Worm (Caenorhabditis elegans): ENCODE data around the gene mec-5.

ce11 chrX:15912841-15913240 is 31.0 kb upstream of the mec-5 start:
- TF ChIP-seq ama-1 (optimal IDR thresholded peaks at IDR 0.05) (no peak), ceh-82 (tag; optimal IDR thresholded peaks at IDR 0.05) (no peak), R02D3.7 (tag; optimal IDR thresholded peaks at IDR 0.05) (no peak), ztf-11 (tag; optimal IDR thresholded peaks at IDR 0.05) (no peak), nhr-77 (tag; optimal IDR thresholded peaks at IDR 0.05) (no peak), fkh-10 (GFP tag; optimal IDR thresholded peaks at IDR 0.05) (no peak), snpc-4 (tag; optimal IDR thresholded peaks at IDR 0.05) (no peak)
